Fruit fly (Drosophila melanogaster): ENCODE data around the gene CG43342.

Gene CG43342

dm6 chr3R:22358810-22359209 lies 22.3 kb upstream of the CG43342 start (continued):
- TF ChIP-seq psq (GFP tag; optimal IDR thresholded peaks at IDR 0.05) = peak; percentile 70
- TF ChIP-seq bbx (GFP tag; IDR thresholded peaks at IDR 0.05; ENCODE audit: partially characterized antibody) = no peak
- peak; percentile 79 for TF ChIP-seq CG4820 (GFP tag; optimal IDR thresholded peaks at IDR 0.05)
- peak; percentile 17 for TF ChIP-seq Deaf1 (tag; optimal IDR thresholded peaks at IDR 0.05)
- TF ChIP-seq nerfin-1 (tag; optimal IDR thresholded peaks at IDR 0.05) = peak; percentile 69
- TF ChIP-seq CG2199 (GFP tag; IDR thresholded peaks at IDR 0.05) = peak; percentile 91; the same call in 2 of the 3 replicates
- TF ChIP-seq CG12942 (GFP tag; optimal IDR thresholded peaks at IDR 0.05) = peak; percentile 59
- no peak for TF ChIP-seq run (tag; optimal IDR thresholded peaks at IDR 0.05)
- TF ChIP-seq slou (GFP tag; optimal IDR thresholded peaks at IDR 0.05) = no peak
- peak; percentile 58 for TF ChIP-seq CG18619 (GFP tag; optimal IDR thresholded peaks at IDR 0.05)
- TF ChIP-seq CG13894 (tag; optimal IDR thresholded peaks at IDR 0.05) = no peak
- TF ChIP-seq nom (GFP tag; optimal IDR thresholded peaks at IDR 0.05) = peak; percentile 44
- TF ChIP-seq Dref (GFP tag; IDR thresholded peaks at IDR 0.05) = no peak
- no peak for TF ChIP-seq C15 (GFP tag; IDR thresholded peaks at IDR 0.05)
- no peak for TF ChIP-seq B-H2 (GFP tag; optimal IDR thresholded peaks at IDR 0.05)
- no peak for TF ChIP-seq chinmo (GFP tag; IDR thresholded peaks at IDR 0.05; ENCODE audit: partially characterized antibody)
- peak; percentile 41 for TF ChIP-seq CG31365 (tag; optimal IDR thresholded peaks at IDR 0.05)
- TF ChIP-seq grn (GFP tag; optimal IDR thresholded peaks at IDR 0.05) = peak; percentile 47
- peak; percentile 52 for TF ChIP-seq Meics (GFP tag; optimal IDR thresholded peaks at IDR 0.05)
- peak; percentile 22; the same call in 1 of the 3 replicates for TF ChIP-seq sr (GFP tag; IDR thresholded peaks at IDR 0.05)
- peak; percentile 39; the same call in 1 of the 2 replicates for TF ChIP-seq CG1024 (GFP tag; IDR thresholded peaks at IDR 0.05)
- no peak for TF ChIP-seq hb (GFP tag; IDR thresholded peaks at IDR 0.05; ENCODE audit: partially characterized antibody)
- peak; percentile 78 for TF ChIP-seq kni (GFP tag; optimal IDR thresholded peaks at IDR 0.05)
- TF ChIP-seq prd (optimal IDR thresholded peaks at IDR 0.05) = no peak
- TF ChIP-seq prd (GFP tag; IDR thresholded peaks at IDR 0.05) = peak; percentile 79
- TF ChIP-seq NC2β (GFP tag; optimal IDR thresholded peaks at IDR 0.05) = peak; percentile 82
- TF ChIP-seq Atf-2 (GFP tag; optimal IDR thresholded peaks at IDR 0.05) = peak; percentile 61
- TF ChIP-seq amos (GFP tag; IDR thresholded peaks at IDR 0.05; ENCODE audit: partially characterized antibody) = no peak
- TF ChIP-seq NC2α (GFP tag; optimal IDR thresholded peaks at IDR 0.05) = peak; percentile 55
- TF ChIP-seq Vsx1 (GFP tag; optimal IDR thresholded peaks at IDR 0.05) = peak; percentile 59
- TF ChIP-seq dpn (GFP tag; optimal IDR thresholded peaks at IDR 0.05) = peak in 1 of 2 experiments; percentile 64
- peak; percentile 4 for TF ChIP-seq btn (GFP tag; optimal IDR thresholded peaks at IDR 0.05)
- TF ChIP-seq CG2712 (tag; optimal IDR thresholded peaks at IDR 0.05) = peak; percentile 79
- no peak for TF ChIP-seq pfk (GFP tag; optimal IDR thresholded peaks at IDR 0.05)
- TF ChIP-seq zfh2 (GFP tag; optimal IDR thresholded peaks at IDR 0.05) = no peak
- no peak for TF ChIP-seq MESR4 (GFP tag; optimal IDR thresholded peaks at IDR 0.05)
- peak; percentile 18 for TF ChIP-seq sug (tag; optimal IDR thresholded peaks at IDR 0.05)
- TF ChIP-seq Antp (GFP tag; optimal IDR thresholded peaks at IDR 0.05) = peak; percentile 20
- no peak for TF ChIP-seq vfl (GFP tag; optimal IDR thresholded peaks at IDR 0.05)
- TF ChIP-seq CG18764 (GFP tag; optimal IDR thresholded peaks at IDR 0.05) = peak; percentile 84
- TF ChIP-seq CG4282 (GFP tag; optimal IDR thresholded peaks at IDR 0.05) = no peak
- TF ChIP-seq tll (GFP tag; optimal IDR thresholded peaks at IDR 0.05) = no peak
- no peak for TF ChIP-seq knrl (GFP tag; IDR thresholded peaks at IDR 0.05; ENCODE audit: partially characterized antibody)
- TF ChIP-seq CG14050 (GFP tag; IDR thresholded peaks at IDR 0.05) = peak; percentile 52; the same call in 1 of the 3 replicates
- TF ChIP-seq CG8290 (GFP tag; optimal IDR thresholded peaks at IDR 0.05) = no peak
- TF ChIP-seq CG8290 (tag; optimal IDR thresholded peaks at IDR 0.05) = peak; percentile 36 to 81
- no peak for TF ChIP-seq mirr (GFP tag; optimal IDR thresholded peaks at IDR 0.05)
- no peak for TF ChIP-seq CG10543 (GFP tag; optimal IDR thresholded peaks at IDR 0.05)
- peak; percentile 85 for TF ChIP-seq ara (GFP tag; IDR thresholded peaks at IDR 0.05)
- TF ChIP-seq tgo (GFP tag; IDR thresholded peaks at IDR 0.05) = peak; percentile 75
- TF ChIP-seq CG7786 (GFP tag; optimal IDR thresholded peaks at IDR 0.05) = peak; percentile 28
